Worm (Caenorhabditis elegans): ENCODE data around the gene ztf-30.

The ztf-30 gene

DNA sequence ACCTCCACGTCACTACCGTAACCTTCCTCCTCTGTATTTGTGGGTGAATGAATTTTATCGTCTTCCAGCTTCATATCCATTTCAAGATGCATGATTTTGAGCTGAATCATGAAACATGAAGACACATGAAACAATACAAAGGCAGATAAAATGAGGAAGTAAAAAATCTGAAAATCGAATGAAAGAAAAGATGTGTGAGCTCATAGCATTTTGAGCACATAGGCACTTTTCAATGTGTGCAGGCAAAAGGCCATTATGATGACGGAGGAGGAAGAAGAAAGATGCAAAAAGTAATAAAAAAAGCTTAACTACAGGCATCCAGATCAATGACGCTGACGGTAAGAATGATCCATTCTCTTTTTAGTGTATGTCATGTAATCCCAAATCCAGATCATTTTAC lies at the start of gene ztf-30:
Gene ztf-30 (minus strand): TSS at position 101 of the 400 bp plus-strand sequence.
- TF ChIP-seq unc-62 (GFP tag; optimal IDR thresholded peaks at IDR 0.05): no peak

DNA sequence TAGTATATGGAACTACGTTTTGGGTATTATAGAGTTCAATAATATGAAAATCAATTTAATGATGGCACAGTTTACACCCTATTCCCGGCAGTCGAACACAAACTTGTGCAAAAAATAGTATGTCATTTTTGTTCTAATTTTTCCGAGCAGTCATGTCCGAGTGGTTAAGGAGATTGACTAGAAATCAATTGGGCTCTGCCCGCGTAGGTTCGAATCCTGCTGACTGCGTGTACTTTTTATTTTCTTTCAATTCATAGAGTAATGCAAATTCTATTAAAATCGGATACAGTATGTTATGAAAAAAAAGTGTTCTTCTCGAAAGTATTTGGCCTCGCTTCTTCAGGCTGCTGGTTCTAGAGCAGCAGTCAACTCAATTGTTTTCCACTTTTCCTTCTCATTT lies 48.4 kb upstream of the ztf-30 start:
- TF ChIP-seq unc-62 (GFP tag; optimal IDR thresholded peaks at IDR 0.05): no peak

- no peak for TF ChIP-seq unc-62 (GFP tag; optimal IDR thresholded peaks at IDR 0.05)
Observed at ce11 chrIII:8643639-8644038, 46.0 kb upstream of the ztf-30 start, which contains the start of gene twk-7. Gene twk-7 (minus strand): TSS chrIII:8643739.

- TF ChIP-seq unc-62 (GFP tag; optimal IDR thresholded peaks at IDR 0.05): no peak
Observed at ce11 chrIII:8639188-8639795, 41.6 kb upstream of the ztf-30 start, which contains the start of gene fip-1. Gene fip-1 (plus strand): TSS chrIII:8639745.

DNA sequence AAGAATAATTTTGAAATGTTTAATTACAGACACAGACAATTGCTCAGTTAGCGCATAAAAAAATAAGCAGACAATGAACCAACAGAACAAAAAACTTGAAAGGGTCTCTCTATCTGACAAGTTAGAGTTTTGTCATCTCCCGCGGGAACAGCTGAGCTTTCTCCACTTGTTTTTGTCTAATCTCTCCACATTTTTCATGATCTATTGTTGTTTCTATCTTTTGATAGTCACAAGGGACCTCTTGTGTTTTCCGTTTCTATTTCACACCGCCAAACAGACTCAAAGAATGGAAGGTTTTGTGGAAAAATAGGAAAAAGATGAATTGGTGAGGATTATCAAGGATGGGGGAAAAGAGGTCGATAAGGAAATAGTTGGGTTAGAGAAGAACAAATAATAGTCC lies 39.1 kb upstream of the ztf-30 start:
- TF ChIP-seq unc-62 (GFP tag; optimal IDR thresholded peaks at IDR 0.05): no peak

ce11 chrIII:8630833-8631232 lies 33.2 kb upstream of the ztf-30 start, which contains the start of gene dnj-10:
Gene dnj-10 (plus strand): TSS chrIII:8631165.
- TF ChIP-seq unc-62 (GFP tag; optimal IDR thresholded peaks at IDR 0.05): no peak

DNA sequence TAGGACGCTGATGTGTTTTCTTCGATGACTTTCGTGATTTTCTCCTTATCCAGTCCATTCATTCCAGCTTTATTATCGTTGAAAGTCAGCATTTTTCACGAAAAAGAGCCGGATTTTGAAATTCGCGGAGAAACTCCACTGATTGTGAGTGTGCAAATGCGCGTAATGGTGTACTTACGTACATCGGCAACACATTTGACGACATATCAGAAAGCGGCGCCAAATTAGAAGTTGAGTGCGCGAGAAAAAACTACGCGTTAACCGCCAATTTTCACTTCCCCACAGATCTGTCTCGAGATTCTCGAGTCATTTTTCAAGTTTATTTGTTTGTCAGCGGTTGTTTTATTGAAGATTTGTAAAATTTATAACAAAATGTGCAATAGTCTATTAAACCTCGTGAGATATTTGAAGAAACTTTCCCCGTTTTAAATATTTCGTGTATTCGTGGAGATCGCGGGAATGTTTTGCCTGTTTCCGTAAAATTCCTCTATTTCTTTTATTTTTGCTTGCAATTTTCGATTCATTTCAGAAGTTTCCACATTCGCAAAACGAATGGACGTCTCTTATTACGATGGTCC lies 30.8 kb upstream of the ztf-30 start, which contains the start of the genes polk-1 and gpr-1:
Gene polk-1 (minus strand): TSS at position 186 of the 578 bp plus-strand sequence.
Gene gpr-1 (plus strand): TSS at position 528 of the 578 bp plus-strand sequence.
- no peak for TF ChIP-seq unc-62 (GFP tag; optimal IDR thresholded peaks at IDR 0.05)

ce11 chrIII:8625125-8625524 lies 27.5 kb upstream of the ztf-30 start:
- TF ChIP-seq unc-62 (GFP tag; optimal IDR thresholded peaks at IDR 0.05): no peak

DNA sequence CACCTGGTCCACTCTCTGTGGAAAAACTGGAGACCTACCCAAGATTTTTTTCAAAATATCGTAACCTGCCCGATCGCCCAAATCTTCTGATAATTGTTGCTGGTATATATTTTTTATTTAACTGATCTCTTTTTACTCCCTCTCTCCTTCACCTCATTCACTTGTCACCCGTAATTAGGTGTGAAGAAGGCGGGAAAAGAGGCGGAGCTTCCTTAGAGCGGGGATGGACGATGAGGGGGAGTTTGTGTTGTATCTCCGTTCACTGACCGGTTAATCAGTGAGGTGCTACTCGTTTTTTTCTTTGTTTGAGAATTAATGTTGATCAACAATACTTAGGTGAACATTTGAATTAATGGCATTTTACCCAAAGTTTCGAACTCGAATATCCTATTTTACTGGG lies 24.8 kb upstream of the ztf-30 start, which contains the start of gene ceh-16:
Gene ceh-16 (plus strand): TSS at position 301 of the 400 bp plus-strand sequence.
- no peak for TF ChIP-seq unc-62 (GFP tag; optimal IDR thresholded peaks at IDR 0.05)

DNA sequence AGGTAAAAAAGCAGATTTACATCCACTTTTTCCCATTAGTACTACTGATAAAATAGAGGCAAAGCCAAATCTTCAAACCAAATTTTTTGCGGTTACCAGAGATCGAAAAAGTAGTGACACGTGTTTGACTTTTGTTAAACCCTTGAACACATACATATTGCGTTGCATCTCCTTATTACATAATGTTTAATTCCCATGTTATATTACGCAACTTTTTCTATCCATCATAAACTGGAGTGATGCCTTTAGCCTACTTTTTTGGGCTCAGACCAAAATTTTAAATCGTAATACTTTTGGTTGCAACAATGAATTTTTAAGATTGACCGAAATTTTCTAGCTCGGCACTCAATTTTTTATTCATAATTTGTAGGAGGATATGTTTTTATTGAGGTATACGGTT lies 24.3 kb upstream of the ztf-30 start:
- no peak for TF ChIP-seq unc-62 (GFP tag; optimal IDR thresholded peaks at IDR 0.05)

ce11 chrIII:8621002-8621401 lies 23.3 kb upstream of the ztf-30 start:
- no peak for TF ChIP-seq unc-62 (GFP tag; optimal IDR thresholded peaks at IDR 0.05)

- no peak for TF ChIP-seq unc-62 (GFP tag; optimal IDR thresholded peaks at IDR 0.05)
Observed at ce11 chrIII:8620259-8620658, 22.6 kb upstream of the ztf-30 start.

- no peak for TF ChIP-seq unc-62 (GFP tag; optimal IDR thresholded peaks at IDR 0.05)
Observed at ce11 chrIII:8618412-8618960, 20.8 kb upstream of the ztf-30 start, which contains the start of gene C13G5.2. Gene C13G5.2 (minus strand): TSS chrIII:8618462.

- TF ChIP-seq unc-62 (GFP tag; optimal IDR thresholded peaks at IDR 0.05): no peak
Observed at ce11 chrIII:8616587-8616986, 18.9 kb upstream of the ztf-30 start, which contains the start of gene C06E1.11. Gene C06E1.11 (minus strand): TSS chrIII:8616687.

- TF ChIP-seq unc-62 (GFP tag; optimal IDR thresholded peaks at IDR 0.05): no peak
Observed at ce11 chrIII:8614490-8614889, 16.8 kb upstream of the ztf-30 start, which contains the start of gene rha-2. Gene rha-2 (minus strand): TSS chrIII:8614569.

ce11 chrIII:8613573-8613972 lies 15.9 kb upstream of the ztf-30 start:
- TF ChIP-seq unc-62 (GFP tag; optimal IDR thresholded peaks at IDR 0.05): no peak

DNA sequence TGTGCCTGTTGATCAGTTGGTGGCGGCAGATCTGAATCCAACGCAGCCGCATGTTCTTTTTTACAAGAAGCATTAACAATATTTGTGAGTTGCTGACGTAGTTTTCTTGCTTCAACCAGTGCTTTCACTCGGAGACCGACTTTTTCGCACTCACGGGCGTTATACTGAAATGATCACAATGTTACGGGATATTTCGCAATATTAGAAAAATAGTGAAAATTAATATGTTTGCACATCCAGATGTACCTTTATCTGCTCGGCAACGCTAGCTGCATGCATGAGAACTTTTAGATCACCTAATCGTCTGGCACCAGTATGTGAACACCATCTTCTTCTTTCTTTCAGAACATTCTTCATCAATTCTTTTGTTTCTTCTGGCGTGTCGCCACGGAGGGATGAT lies 13.6 kb upstream of the ztf-30 start:
- TF ChIP-seq unc-62 (GFP tag; optimal IDR thresholded peaks at IDR 0.05): no peak
